Fruit fly (Drosophila melanogaster): ENCODE data around the gene Hap40.

- no peak for TF ChIP-seq Ets98B (GFP tag; IDR thresholded peaks at IDR 0.05)
- no peak for TF ChIP-seq CG14655 (GFP tag; optimal IDR thresholded peaks at IDR 0.05)
- TF ChIP-seq CG17806 (tag; optimal IDR thresholded peaks at IDR 0.05): no peak
- no peak for TF ChIP-seq CG12605 (GFP tag; IDR thresholded peaks at IDR 0.05)
- TF ChIP-seq EcR (GFP tag; optimal IDR thresholded peaks at IDR 0.05): no peak
- no peak for TF ChIP-seq CG10348 (GFP tag; IDR thresholded peaks at IDR 0.05)
Observed at dm6 chrX:15674337-15674736, 29.6 kb upstream of the Hap40 start.

Measured in whole organism, pupa.